Worm (Caenorhabditis elegans): ENCODE data around the gene C29F9.2.

ce11 chrIII:120199-120598 is 10.5 kb upstream of the C29F9.2 start, which contains the start of gene pals-24:
- no peak for TF ChIP-seq nhr-237 (tag; optimal IDR thresholded peaks at IDR 0.05)
- TF ChIP-seq nhr-76 (tag; optimal IDR thresholded peaks at IDR 0.05), result no peak
- no peak for TF ChIP-seq dpl-1 (GFP tag; optimal IDR thresholded peaks at IDR 0.05)
- no peak for TF ChIP-seq lin-13 (GFP tag; optimal IDR thresholded peaks at IDR 0.05)
- no peak for TF ChIP-seq ama-1 (optimal IDR thresholded peaks at IDR 0.05)
- TF ChIP-seq ZK546.5 (tag; optimal IDR thresholded peaks at IDR 0.05), result no peak
- TF ChIP-seq pha-4 (GFP tag; IDR thresholded peaks at IDR 0.05), result no peak
- no peak for TF ChIP-seq pha-4 (tag; optimal IDR thresholded peaks at IDR 0.05)
- TF ChIP-seq nhr-77 (tag; optimal IDR thresholded peaks at IDR 0.05), result no peak
- TF ChIP-seq lin-29 (GFP tag; IDR thresholded peaks at IDR 0.05), result no peak
- no peak for TF ChIP-seq nhr-111 (GFP tag; optimal IDR thresholded peaks at IDR 0.05)
